Worm (Caenorhabditis elegans) whole organism, L4 larva: Measurements from ENCODE around the gene B0554.2.

Experiments
- R02D3.7 ChIP-seq: fragments of 150-350 bp; sonication (generic microtip); optimal IDR thresholded peaks from 3 replicates; lab custom pipeline; 2014; ENCODE audit warnings: missing biosample characterization, missing genetic modification characterization
- fos-1 ChIP-seq: fragments of 150-350 bp; optimal IDR thresholded peaks from 2 replicates; lab custom pipeline; 2014; ENCODE audit warnings: missing biosample characterization, missing genetic modification characterization
- gei-8 ChIP-seq: fragments of 200-800 bp; sonication (Bioruptor generic); optimal IDR thresholded peaks from 2 replicates; lab custom pipeline; 2018; ENCODE audit warnings: mild to moderate bottlenecking, missing genetic modification characterization, missing compliant biosample characterization
- jun-1 ChIP-seq: fragments of 150-350 bp; optimal IDR thresholded peaks from 2 replicates; lab custom pipeline; 2014; ENCODE audit warnings: missing biosample characterization, missing genetic modification reagents, missing genetic modification characterization
- mes-2 ChIP-seq: sonication (generic microtip); optimal IDR thresholded peaks from 2 replicates; lab custom pipeline; 2016; ENCODE audit warnings: missing genotype, mild to moderate bottlenecking, missing genetic modification characterization, missing compliant biosample characterization; ENCODE audit not compliant: poor library complexity, severe bottlenecking
- zag-1 ChIP-seq: fragments of 150-350 bp; optimal IDR thresholded peaks from 2 replicates; lab custom pipeline; 2014; ENCODE audit warnings: missing biosample characterization, missing genetic modification characterization

ce11 chrV:453569-453968 lies 19.6 kb downstream of the B0554.2 start, which contains the start of gene nhr-98:
- no peak for TF ChIP-seq R02D3.7 (tag; lab: Kevin White, UChicago)
- TF ChIP-seq fos-1 (tag; lab: Kevin White, UChicago) = no peak
- TF ChIP-seq jun-1 = no peak
- no peak for TF ChIP-seq gei-8 (GFP tag; lab: Kevin White, UChicago)
- no peak for TF ChIP-seq zag-1
- TF ChIP-seq mes-2 = no peak
